Fruit fly (Drosophila melanogaster) whole organism, pupa: Measurements from ENCODE around the gene CG31710.

ENCODE experiments used
- CG10348 ChIP-seq: fragments of 200-800 bp; sonication (Bioruptor generic); IDR thresholded peaks from 2 replicates; pipeline ENCODE4 v1.3.6; 2022; ENCODE audit warnings: missing biosample characterization, missing genetic modification characterization
- CG12605 ChIP-seq: fragments of 200-800 bp; sonication (Bioruptor generic); IDR thresholded peaks from 2 replicates; pipeline ENCODE4 v1.3.6; 2022; ENCODE audit warnings: missing biosample characterization, missing genetic modification characterization
- CG13204 ChIP-seq: fragments of 200-800 bp; sonication (Bioruptor generic); optimal IDR thresholded peaks from 2 replicates; lab custom pipeline; 2018; ENCODE audit warnings: missing biosample characterization, mild to moderate bottlenecking, missing genetic modification characterization, moderate library complexity
- CG32121 ChIP-seq: fragments of 200-800 bp; sonication (Bioruptor generic); IDR thresholded peaks from 2 replicates; pipeline ENCODE4 v1.3.6; 2022; ENCODE audit warnings: missing biosample characterization, missing genetic modification characterization
- CG34367 ChIP-seq: fragments of 200-800 bp; sonication (Bioruptor generic); optimal IDR thresholded peaks from 2 replicates; lab custom pipeline; 2018; ENCODE audit warnings: missing biosample characterization, mild to moderate bottlenecking, missing genetic modification characterization
- CG4496 ChIP-seq: fragments of 200-800 bp; sonication (Bioruptor generic); IDR thresholded peaks from 3 replicates; pipeline ENCODE4 v1.3.6; 2022; ENCODE audit warnings: missing biosample characterization, missing genetic modification characterization
- CG8301 ChIP-seq: fragments of 200-800 bp; sonication (Bioruptor generic); optimal IDR thresholded peaks from 2 replicates; lab custom pipeline; 2018; ENCODE audit warnings: missing biosample characterization, mild to moderate bottlenecking, missing genetic modification characterization
- CG9948 ChIP-seq: fragments of 200-800 bp; sonication (Bioruptor generic); optimal IDR thresholded peaks from 2 replicates; lab custom pipeline; 2018; ENCODE audit warnings: missing biosample characterization, mild to moderate bottlenecking, missing genetic modification characterization, moderate library complexity
- EcR ChIP-seq: fragments of 200-800 bp; sonication (Bioruptor generic); optimal IDR thresholded peaks from 3 replicates; lab custom pipeline; 2019; ENCODE audit warnings: missing biosample characterization, missing genetic modification characterization, mild to moderate bottlenecking, moderate library complexity, missing genetic modification reagents
- Ets98B ChIP-seq: fragments of 200-800 bp; sonication (Bioruptor generic); IDR thresholded peaks from 2 replicates; pipeline ENCODE4 v1.3.6; 2022; ENCODE audit warnings: missing biosample characterization, missing genetic modification characterization
- Snoo ChIP-seq: fragments of 200-800 bp; sonication (Bioruptor generic); optimal IDR thresholded peaks from 3 replicates; lab custom pipeline; 2017; ENCODE audit warnings: missing biosample characterization, mild to moderate bottlenecking, missing genetic modification characterization, inconsistent platforms
- fd96Ca ChIP-seq: fragments of 200-800 bp; sonication (Bioruptor generic); IDR thresholded peaks from 3 replicates; pipeline ENCODE4 v1.3.6; 2022; ENCODE audit warnings: missing biosample characterization, missing genetic modification characterization
- gl ChIP-seq: fragments of 200-800 bp; sonication (Bioruptor generic); optimal IDR thresholded peaks from 2 replicates; lab custom pipeline; 2018; ENCODE audit warnings: missing biosample characterization, mild to moderate bottlenecking, missing genetic modification characterization
- rn ChIP-seq: fragments of 200-800 bp; sonication (Bioruptor generic); IDR thresholded peaks from 2 replicates; pipeline ENCODE4 v1.3.6; 2022; ENCODE audit warnings: missing biosample characterization, missing genetic modification characterization

- no peak for TF ChIP-seq fd96Ca (GFP tag; lab: Robert Waterston, UW)
- no peak for TF ChIP-seq CG9948 (tag; lab: Kevin White, UChicago)
- TF ChIP-seq CG34367: no peak
- TF ChIP-seq CG8301: no peak
- TF ChIP-seq Snoo (tag; lab: Kevin White, UChicago): no peak
- no peak for TF ChIP-seq EcR (GFP tag; lab: Kevin White, UChicago)
- no peak for TF ChIP-seq CG32121
- no peak for TF ChIP-seq gl (tag; lab: Kevin White, UChicago)
- TF ChIP-seq CG10348: no peak
- no peak for TF ChIP-seq Ets98B (GFP tag; lab: Robert Waterston, UW)
- TF ChIP-seq CG13204 (GFP tag; lab: Kevin White, UChicago): no peak
- TF ChIP-seq rn (GFP tag; lab: Robert Waterston, UW): no peak
- TF ChIP-seq CG4496: 0 out of 3 replicates have a peak, but pooled peaks have one; percentile 7
- TF ChIP-seq CG12605 (GFP tag; lab: Robert Waterston, UW): no peak
Measured at dm6 chr2L:9670909-9671422, 34.8 kb downstream of the CG31710 start.
